Worm (Caenorhabditis elegans) whole organism, L3 larva: ENCODE data around the gene srx-48.

Experiments
- R02D3.7 ChIP-seq: fragments of 150-350 bp; optimal IDR thresholded peaks from 2 replicates; lab custom pipeline; 2014; ENCODE audit warnings: missing biosample characterization, missing genetic modification characterization
- ZK546.5 ChIP-seq: sonication (generic microtip); optimal IDR thresholded peaks from 2 replicates; lab custom pipeline; 2017; ENCODE audit warnings: missing biosample characterization, missing genetic modification characterization
- aly-2 ChIP-seq: fragments of 150-350 bp; optimal IDR thresholded peaks from 2 replicates; lab custom pipeline; 2014; ENCODE audit warnings: missing biosample characterization, missing genetic modification characterization
- ceh-16 ChIP-seq: sonication (generic microtip); optimal IDR thresholded peaks from 2 replicates; lab custom pipeline; 2017; ENCODE audit warnings: missing biosample characterization, missing genetic modification characterization
- ceh-28 ChIP-seq: fragments of 150-350 bp; optimal IDR thresholded peaks from 2 replicates; lab custom pipeline; 2014; ENCODE audit warnings: missing biosample characterization, missing genetic modification reagents, missing genetic modification characterization
- ceh-9 ChIP-seq: sonication (generic microtip); optimal IDR thresholded peaks from 2 replicates; lab custom pipeline; 2018; ENCODE audit warnings: missing biosample characterization, missing genetic modification characterization
- egl-27 ChIP-seq: sonication (generic microtip); optimal IDR thresholded peaks from 4 replicates; lab custom pipeline; 2017; ENCODE audit warnings: missing biosample characterization, missing genetic modification reagents, missing genetic modification characterization
- elt-1 ChIP-seq: fragments of 150-350 bp; optimal IDR thresholded peaks from 2 replicates; lab custom pipeline; 2014; ENCODE audit warnings: missing biosample characterization, missing genetic modification characterization
- elt-2 ChIP-seq: sonication (generic microtip); optimal IDR thresholded peaks from 2 replicates; lab custom pipeline; 2016; ENCODE audit warnings: missing genetic modification reagents, mild to moderate bottlenecking, missing genetic modification characterization, missing compliant biosample characterization
- elt-3 ChIP-seq, 3 experiments: fragments of 150-350 bp in 1 of 3; sonication (generic microtip) in 2 of 3; optimal IDR thresholded peaks; 2 replicates in 2 of 3; 4 replicates in 1 of 3; lab custom pipeline; 2014 to 2017; ENCODE audit warnings: missing biosample characterization in 3 of 3, missing genetic modification characterization in 3 of 3
- fkh-10 ChIP-seq: sonication (generic microtip); optimal IDR thresholded peaks from 2 replicates; lab custom pipeline; 2017; ENCODE audit warnings: missing biosample characterization, missing genetic modification reagents, missing genetic modification characterization
- fkh-2 ChIP-seq: fragments of 150-350 bp; optimal IDR thresholded peaks from 2 replicates; lab custom pipeline; 2014; ENCODE audit warnings: missing biosample characterization, missing genetic modification reagents, missing genetic modification characterization
- fos-1 ChIP-seq: fragments of 150-350 bp; optimal IDR thresholded peaks from 2 replicates; lab custom pipeline; 2014; ENCODE audit warnings: missing biosample characterization, missing genetic modification characterization
- hmg-11 ChIP-seq: sonication (generic microtip); optimal IDR thresholded peaks from 2 replicates; lab custom pipeline; 2016; ENCODE audit warnings: missing genetic modification characterization, missing compliant biosample characterization
- jun-1 ChIP-seq: fragments of 150-350 bp; optimal IDR thresholded peaks from 2 replicates; lab custom pipeline; 2014; ENCODE audit warnings: missing biosample characterization, missing genetic modification reagents, missing genetic modification characterization
- lin-39 ChIP-seq: fragments of 150-350 bp; optimal IDR thresholded peaks from 2 replicates; lab custom pipeline; 2018; ENCODE audit warnings: missing biosample characterization, missing genetic modification reagents, missing genetic modification characterization
- nfya-1 ChIP-seq: sonication (generic microtip); optimal IDR thresholded peaks from 2 replicates; lab custom pipeline; 2017; ENCODE audit warnings: missing genetic modification characterization, mild to moderate bottlenecking, missing compliant biosample characterization, antibody characterized with exemption, moderate library complexity; ENCODE audit not compliant: insufficient read depth
- nhr-11 ChIP-seq: fragments of 150-350 bp; optimal IDR thresholded peaks from 2 replicates; lab custom pipeline; 2014; ENCODE audit warnings: missing biosample characterization, missing genetic modification characterization
- nhr-12 ChIP-seq: fragments of 150-350 bp; optimal IDR thresholded peaks from 2 replicates; lab custom pipeline; 2014; ENCODE audit warnings: missing biosample characterization, missing genetic modification characterization
- nhr-23 ChIP-seq: fragments of 150-350 bp; optimal IDR thresholded peaks from 2 replicates; lab custom pipeline; 2014; ENCODE audit warnings: missing biosample characterization, missing genetic modification reagents, missing genetic modification characterization
- nhr-237 ChIP-seq: fragments of 150-350 bp; optimal IDR thresholded peaks from 2 replicates; lab custom pipeline; 2014; ENCODE audit warnings: missing biosample characterization, missing genetic modification characterization
- nhr-25 ChIP-seq: sonication (generic microtip); optimal IDR thresholded peaks from 2 replicates; lab custom pipeline; 2017; ENCODE audit warnings: missing biosample characterization, missing genetic modification characterization
- nhr-28 ChIP-seq: fragments of 150-350 bp; optimal IDR thresholded peaks from 2 replicates; lab custom pipeline; 2014; ENCODE audit warnings: missing biosample characterization, missing genetic modification characterization
- nhr-67 ChIP-seq: fragments of 150-350 bp; optimal IDR thresholded peaks from 2 replicates; lab custom pipeline; 2014; ENCODE audit warnings: missing biosample characterization, missing genetic modification characterization
- nhr-76 ChIP-seq: fragments of 150-350 bp; sonication (generic microtip); optimal IDR thresholded peaks from 5 replicates; lab custom pipeline; 2014; ENCODE audit warnings: missing biosample characterization, missing genetic modification characterization
- pqm-1 ChIP-seq: fragments of 150-350 bp; optimal IDR thresholded peaks from 2 replicates; lab custom pipeline; 2017; ENCODE audit warnings: missing biosample characterization, missing genetic modification characterization, inconsistent platforms
- sea-2 ChIP-seq: fragments of 150-350 bp; sonication (generic microtip); optimal IDR thresholded peaks from 4 replicates; lab custom pipeline; 2014; ENCODE audit warnings: missing biosample characterization, missing genetic modification reagents, missing genetic modification characterization
- skn-1 ChIP-seq: fragments of 150-350 bp; optimal IDR thresholded peaks from 2 replicates; lab custom pipeline; 2014; ENCODE audit warnings: missing biosample characterization, missing genetic modification characterization
- snpc-4 ChIP-seq: fragments of 150-350 bp; optimal IDR thresholded peaks from 2 replicates; lab custom pipeline; 2014; ENCODE audit warnings: missing biosample characterization, missing genetic modification characterization
- tbx-2 ChIP-seq: sonication (generic microtip); optimal IDR thresholded peaks from 2 replicates; lab custom pipeline; 2016; ENCODE audit warnings: mild to moderate bottlenecking, missing genetic modification characterization, missing compliant biosample characterization
- unc-39 ChIP-seq: sonication (generic microtip); optimal IDR thresholded peaks from 4 replicates; lab custom pipeline; 2017; ENCODE audit warnings: missing biosample characterization, missing genetic modification characterization
- ztf-11 ChIP-seq: fragments of 150-350 bp; optimal IDR thresholded peaks from 2 replicates; lab custom pipeline; 2014; ENCODE audit warnings: missing biosample characterization, missing genetic modification characterization

The srx-48 gene

ce11 chrV:15290995-15291394 lies 12.5 kb downstream of the srx-48 start, which contains the start of gene cyp-34A2:
Gene cyp-34A2, minus strand, starts transcription at chrV:15291095.
- TF ChIP-seq lin-39 (no peak), pqm-1 (peak; percentile 0), egl-27 (tag; lab: Kevin White, UChicago) (no peak)

ce11 chrV:15287856-15288255 lies 15.7 kb downstream of the srx-48 start, which contains the start of gene cyp-34A1:
Gene cyp-34A1, minus strand, starts transcription at chrV:15287956.
- TF ChIP-seq nhr-25 (tag; lab: Kevin White, UChicago), result peak; percentile 19
- TF ChIP-seq hmg-11 (tag; lab: Kevin White, UChicago), result no peak
- TF ChIP-seq snpc-4 (tag; lab: Kevin White, UChicago), result no peak
- no peak for TF ChIP-seq nfya-1 (tag; lab: Kevin White, UChicago)

DNA sequence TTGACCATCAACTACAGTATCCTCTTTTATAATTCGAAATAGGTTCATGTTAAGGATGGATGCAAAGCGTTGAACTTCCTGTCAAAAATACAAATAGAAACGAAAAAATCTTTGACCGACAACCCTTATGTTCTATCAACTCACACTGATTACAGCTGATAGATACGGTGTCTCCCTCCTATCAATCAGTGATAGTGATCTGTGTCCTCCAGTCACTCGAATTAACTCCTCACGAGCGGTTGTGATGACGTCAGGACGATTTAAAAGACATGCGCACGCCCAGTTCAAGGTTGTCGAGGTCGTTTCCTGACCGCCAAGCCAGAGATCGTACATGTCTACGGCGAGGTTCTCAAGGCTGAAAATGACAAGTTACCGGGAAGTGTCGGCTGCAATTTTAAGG lies 17.5 kb downstream of the srx-48 start:
- TF ChIP-seq aly-2 (tag; lab: Kevin White, UChicago), result no peak
- peak; percentile 74 for TF ChIP-seq nhr-25 (tag; lab: Kevin White, UChicago)
- TF ChIP-seq, all 47 proteins: peak for 1

- no peak for TF ChIP-seq nhr-237
- TF ChIP-seq ceh-9 (tag; lab: Kevin White, UChicago), result no peak
- no peak for TF ChIP-seq snpc-4 (tag; lab: Kevin White, UChicago)
- no peak for TF ChIP-seq nhr-12
- TF ChIP-seq jun-1, result no peak
- no peak for TF ChIP-seq skn-1 (tag; lab: Kevin White, UChicago)
- TF ChIP-seq nhr-28, result no peak
- no peak for TF ChIP-seq nhr-23 (tag; lab: Kevin White, UChicago)
- no peak for TF ChIP-seq ceh-28 (tag; lab: Kevin White, UChicago)
- TF ChIP-seq unc-39, result no peak
- TF ChIP-seq tbx-2 (tag; lab: Kevin White, UChicago), result no peak
These were observed 22.1 kb downstream of the srx-48 start, which contains the start of the genes srw-19 and srx-51 for ce11 chrV:15281279-15281949. Gene srw-19, minus strand, starts transcription at chrV:15281379. Gene srx-51, plus strand, starts transcription at chrV:15281899.

DNA sequence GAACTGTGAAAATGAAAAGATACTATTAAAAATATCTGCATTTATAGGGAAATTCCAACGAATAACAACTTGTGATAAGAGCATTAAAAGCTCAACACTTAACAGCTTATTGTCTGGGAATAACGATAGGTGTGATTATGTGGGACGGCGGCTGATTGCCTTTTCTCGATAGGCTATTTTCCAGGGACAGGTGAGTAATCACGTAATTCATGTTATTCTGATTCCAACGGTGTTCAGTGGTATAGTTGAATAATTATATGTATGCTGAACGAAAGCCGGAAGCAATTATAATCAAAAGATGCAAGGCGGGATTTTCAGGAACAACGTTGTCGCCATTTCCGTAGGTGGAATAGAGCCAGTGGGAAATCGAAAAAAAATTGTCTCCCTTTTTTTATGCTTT lies 26.6 kb downstream of the srx-48 start, which contains the start of gene srw-17:
Gene srw-17, minus strand, starts transcription at position 101 of the 400 bp plus-strand sequence.
- TF ChIP-seq elt-2 (tag; lab: Kevin White, UChicago) (no peak), fkh-2 (no peak), sea-2 (GFP tag; lab: Kevin White, UChicago) (no peak), ztf-11 (tag; lab: Kevin White, UChicago) (no peak), pqm-1 (no peak), R02D3.7 (no peak), fos-1 (tag; lab: Kevin White, UChicago) (no peak), hmg-11 (tag; lab: Kevin White, UChicago) (no peak), ZK546.5 (tag; lab: Kevin White, UChicago) (no peak), nhr-67 (tag; lab: Kevin White, UChicago) (no peak), aly-2 (tag; lab: Kevin White, UChicago) (no peak)

- TF ChIP-seq aly-2 (tag; lab: Kevin White, UChicago) (no peak), elt-1 (tag; lab: Kevin White, UChicago) (no peak), nhr-237 (no peak), nhr-11 (tag; lab: Kevin White, UChicago) (no peak), nhr-28 (no peak), nhr-76 (tag; lab: Kevin White, UChicago) (no peak), nhr-12 (no peak), elt-3 (tag; optimal IDR thresholded peaks at IDR 0.05; lab: Kevin White, UChicago) (no peak), elt-2 (tag; lab: Kevin White, UChicago) (no peak), fkh-10 (GFP tag; lab: Kevin White, UChicago) (no peak), snpc-4 (tag; lab: Kevin White, UChicago) (no peak), ceh-16 (tag; lab: Kevin White, UChicago) (no peak), nfya-1 (tag; lab: Kevin White, UChicago) (no peak), ceh-28 (tag; lab: Kevin White, UChicago) (no peak), ceh-9 (tag; lab: Kevin White, UChicago) (no peak)
These were observed 28.8 kb downstream of the srx-48 start, which contains the start of gene srw-16 for ce11 chrV:15274757-15275156. Gene srw-16, minus strand, starts transcription at chrV:15274857.
